In the genomic region with DNA sequence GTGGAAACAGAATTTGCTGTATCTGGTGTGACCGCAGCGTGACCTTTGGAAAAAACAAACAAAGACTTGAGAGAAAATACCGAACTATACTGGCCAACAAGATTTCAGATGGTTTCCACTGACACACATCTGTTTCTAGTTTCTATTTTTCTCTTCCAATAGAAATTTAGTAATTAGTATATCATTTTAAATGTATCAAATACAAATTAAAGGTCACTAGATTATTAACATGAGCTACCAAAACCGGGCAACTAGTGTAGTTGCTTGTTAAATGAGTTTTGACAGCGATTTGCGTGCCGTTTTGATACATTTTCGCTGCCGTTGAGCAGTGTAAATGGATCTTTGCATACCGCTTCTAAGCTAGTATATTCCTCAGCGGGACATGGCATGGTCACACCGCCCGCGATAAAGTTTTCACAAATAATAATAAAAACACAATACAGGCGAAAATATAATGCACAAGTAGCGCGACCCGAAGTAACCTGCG, we compare ENCODE assay signal across 5 fruit fly cellular contexts.
TF ChIP-seq lines count a peak whose summit lies in the region.

A gene (minus strand): TSS at position 51 of the 487 bp plus-strand sequence.
A gene (plus strand): TSS at position 406 of the 487 bp plus-strand sequence.

TF ChIP-seq in whole organism, adult, 20 proteins besides CTCF, POLR2A, EP300 and RAD21 (continued from another document):
- TF ChIP-seq pad (GFP tag; optimal IDR thresholded peaks at IDR 0.05; lab: Kevin White, UChicago) (peak; percentile 58), kay (GFP tag; lab: Kevin White, UChicago; ENCODE audit: borderline replicate concordance) (no peak), CG11617 (GFP tag; optimal IDR thresholded peaks at IDR 0.05; lab: Kevin White, UChicago) (peak; percentile 66)

TF ChIP-seq in whole organism, embryonic, 481 proteins besides CTCF, POLR2A, EP300 and RAD21 (continued from another document and continues in another):
- TF ChIP-seq CG13624 (GFP tag; optimal IDR thresholded peaks at IDR 0.05; lab: Kevin White, UChicago) (no peak), Dip3 (GFP tag; optimal IDR thresholded peaks at IDR 0.05; lab: Kevin White, UChicago) (peak; percentile 45), CG2199 (GFP tag; IDR thresholded peaks at IDR 0.05; lab: Robert Waterston, UW) (0 out of 3 replicates have a peak, but pooled peaks have one; percentile 29), yki (optimal IDR thresholded peaks at IDR 0.05; lab: Kevin White, UChicago) (no peak), NK7.1 (GFP tag; optimal IDR thresholded peaks at IDR 0.05; lab: Kevin White, UChicago) (no peak), CG11560 (tag; IDR thresholded peaks at IDR 0.05; lab: Robert Waterston, UW) (peak; percentile 65; the same call in 2 of the 3 replicates), ken (GFP tag; IDR thresholded peaks at IDR 0.05; lab: Robert Waterston, UW) (peak; percentile 67; the same call in 2 of the 3 replicates), crol (GFP tag; IDR thresholded peaks at IDR 0.05; lab: Robert Waterston, UW) (no peak), Dad (GFP tag; optimal IDR thresholded peaks at IDR 0.05; lab: Kevin White, UChicago) (no peak), dmrt11E (tag; optimal IDR thresholded peaks at IDR 0.05; lab: Kevin White, UChicago) (peak; percentile 76), seq (GFP tag; IDR thresholded peaks at IDR 0.05; lab: Robert Waterston, UW) (peak; percentile 51; the same call in 1 of the 2 replicates), CG6175 (GFP tag; IDR thresholded peaks at IDR 0.05; lab: Robert Waterston, UW) (no peak), Hey (tag; optimal IDR thresholded peaks at IDR 0.05; lab: Kevin White, UChicago) (no peak), CG9932 (GFP tag; IDR thresholded peaks at IDR 0.05; lab: Robert Waterston, UW) (peak; percentile 83), CG12299 (tag; optimal IDR thresholded peaks at IDR 0.05; lab: Kevin White, UChicago) (peak; percentile 33), tll (GFP tag; optimal IDR thresholded peaks at IDR 0.05; lab: Kevin White, UChicago) (peak in 1 of 2 experiments; percentile 87), gt (GFP tag; IDR thresholded peaks at IDR 0.05; lab: Robert Waterston, UW) (no peak), pnt (GFP tag; optimal IDR thresholded peaks at IDR 0.05; lab: Kevin White, UChicago) (peak; percentile 73), CG10654 (GFP tag; optimal IDR thresholded peaks at IDR 0.05; lab: Kevin White, UChicago) (peak; percentile 41), h (optimal IDR thresholded peaks at IDR 0.05; lab: Kevin White, UChicago) (no peak), lab (GFP tag; optimal IDR thresholded peaks at IDR 0.05; lab: Kevin White, UChicago) (no peak), stc (GFP tag; IDR thresholded peaks at IDR 0.05; lab: Robert Waterston, UW) (no peak), NC2β (GFP tag; optimal IDR thresholded peaks at IDR 0.05; lab: Kevin White, UChicago) (peak; percentile 10), dysf (GFP tag; IDR thresholded peaks at IDR 0.05; lab: Robert Waterston, UW) (peak; percentile 84), CG8944 (GFP tag; optimal IDR thresholded peaks at IDR 0.05; lab: Kevin White, UChicago) (peak; percentile 40), Rfx (GFP tag; IDR thresholded peaks at IDR 0.05; lab: Robert Waterston, UW) (peak; percentile 85), bsh (GFP tag; optimal IDR thresholded peaks at IDR 0.05; lab: Kevin White, UChicago) (peak in 1 of 2 experiments; percentile 69), peb (GFP tag; IDR thresholded peaks at IDR 0.05; lab: Robert Waterston, UW) (peak; percentile 16; the same call in 1 of the 2 replicates), CG9437 (GFP tag; optimal IDR thresholded peaks at IDR 0.05; lab: Kevin White, UChicago) (peak; percentile 49), H2.0 (GFP tag; IDR thresholded peaks at IDR 0.05; lab: Robert Waterston, UW) (peak; percentile 26; the same call in 1 of the 2 replicates)

TF ChIP-seq in whole organism, prepupa, 60 proteins besides CTCF, POLR2A, EP300 and RAD21 (continued from another document and continues in another):
- peak; percentile 83 for TF ChIP-seq Sox14 (GFP tag; optimal IDR thresholded peaks at IDR 0.05; lab: Kevin White, UChicago)
- TF ChIP-seq ss (GFP tag; optimal IDR thresholded peaks at IDR 0.05; lab: Kevin White, UChicago) = no peak
- TF ChIP-seq CG16779 (tag; optimal IDR thresholded peaks at IDR 0.05; lab: Kevin White, UChicago) = no peak
- no peak for TF ChIP-seq OdsH (GFP tag; optimal IDR thresholded peaks at IDR 0.05; lab: Kevin White, UChicago)
- peak; percentile 68 for TF ChIP-seq Sox15 (GFP tag; optimal IDR thresholded peaks at IDR 0.05; lab: Kevin White, UChicago)
- TF ChIP-seq Ets21C (GFP tag; optimal IDR thresholded peaks at IDR 0.05; lab: Kevin White, UChicago) = peak; percentile 59
- TF ChIP-seq esn (GFP tag; optimal IDR thresholded peaks at IDR 0.05; lab: Kevin White, UChicago) = peak; percentile 67
- peak; percentile 35 for TF ChIP-seq CG34406 (GFP tag; optimal IDR thresholded peaks at IDR 0.05; lab: Kevin White, UChicago)
- TF ChIP-seq achi (GFP tag; optimal IDR thresholded peaks at IDR 0.05; lab: Kevin White, UChicago) = no peak
- peak; percentile 63 for TF ChIP-seq dac (GFP tag; optimal IDR thresholded peaks at IDR 0.05; lab: Kevin White, UChicago)
- TF ChIP-seq dsx (GFP tag; optimal IDR thresholded peaks at IDR 0.05; lab: Kevin White, UChicago; ENCODE audit: poor library complexity, severe bottlenecking) = peak; percentile 56
- peak; percentile 47 for TF ChIP-seq CG6808 (GFP tag; optimal IDR thresholded peaks at IDR 0.05; lab: Kevin White, UChicago)
- TF ChIP-seq CG9139 (GFP tag; optimal IDR thresholded peaks at IDR 0.05; lab: Kevin White, UChicago) = no peak
- peak; percentile 12; the same call in 1 of the 2 replicates for TF ChIP-seq CG11294 (GFP tag; IDR thresholded peaks at IDR 0.05; lab: Robert Waterston, UW)
- TF ChIP-seq Smox (GFP tag; optimal IDR thresholded peaks at IDR 0.05; lab: Kevin White, UChicago) = peak; percentile 70
- peak; percentile 78 for TF ChIP-seq lz (GFP tag; optimal IDR thresholded peaks at IDR 0.05; lab: Kevin White, UChicago)
- no peak for TF ChIP-seq Hr38 (GFP tag; optimal IDR thresholded peaks at IDR 0.05; lab: Kevin White, UChicago)
- peak; percentile 70 for TF ChIP-seq CG10631 (GFP tag; optimal IDR thresholded peaks at IDR 0.05; lab: Kevin White, UChicago)
- TF ChIP-seq Eip93F (GFP tag; optimal IDR thresholded peaks at IDR 0.05; lab: Kevin White, UChicago) = peak; percentile 15
- no peak for TF ChIP-seq Eip75B (GFP tag; optimal IDR thresholded peaks at IDR 0.05; lab: Kevin White, UChicago)
- TF ChIP-seq CG10669 (GFP tag; optimal IDR thresholded peaks at IDR 0.05; lab: Kevin White, UChicago) = peak; percentile 49
- peak; percentile 51 for TF ChIP-seq CG3919 (GFP tag; optimal IDR thresholded peaks at IDR 0.05; lab: Kevin White, UChicago)
- TF ChIP-seq Hr39 (GFP tag; optimal IDR thresholded peaks at IDR 0.05; lab: Kevin White, UChicago) = peak; percentile 77
- no peak for TF ChIP-seq Sox102F (GFP tag; optimal IDR thresholded peaks at IDR 0.05; lab: Kevin White, UChicago)
- peak; percentile 37 for TF ChIP-seq Lpt (GFP tag; optimal IDR thresholded peaks at IDR 0.05; lab: Kevin White, UChicago)
- TF ChIP-seq CG3032 (tag; optimal IDR thresholded peaks at IDR 0.05; lab: Kevin White, UChicago) = peak; percentile 76
- no peak for TF ChIP-seq CG7368 (GFP tag; optimal IDR thresholded peaks at IDR 0.05; lab: Kevin White, UChicago)
- peak; percentile 77 for TF ChIP-seq fkh (GFP tag; optimal IDR thresholded peaks at IDR 0.05; lab: Kevin White, UChicago)
- 0 out of 2 replicates have a peak, but pooled peaks have one; percentile 17 for TF ChIP-seq CG15336 (GFP tag; IDR thresholded peaks at IDR 0.05; lab: Robert Waterston, UW)
- TF ChIP-seq Gug (GFP tag; IDR thresholded peaks at IDR 0.05; lab: Robert Waterston, UW) = peak; percentile 53
- TF ChIP-seq CG1621 (tag; optimal IDR thresholded peaks at IDR 0.05; lab: Kevin White, UChicago) = no peak

TF ChIP-seq in whole organism, pupa, 21 proteins besides CTCF, POLR2A, EP300 and RAD21 (continued from another document):
- TF ChIP-seq CG9948 (tag; optimal IDR thresholded peaks at IDR 0.05; lab: Kevin White, UChicago) (peak; percentile 68), CG12605 (GFP tag; IDR thresholded peaks at IDR 0.05; lab: Robert Waterston, UW) (no peak)
TF ChIP-seq in whole organism, pupa: peak in this region for 13.

TF ChIP-seq in whole organism, wandering third instar larva, 38 proteins besides CTCF, POLR2A, EP300 and RAD21 (continued from another document):
- TF ChIP-seq ey (GFP tag; optimal IDR thresholded peaks at IDR 0.05; lab: Kevin White, UChicago) = peak; percentile 41
- no peak for TF ChIP-seq usp (GFP tag; optimal IDR thresholded peaks at IDR 0.05; lab: Kevin White, UChicago)
